Fruit fly (Drosophila melanogaster): ENCODE data around the gene Tsp26A.

Tsp26A gene

DNA sequence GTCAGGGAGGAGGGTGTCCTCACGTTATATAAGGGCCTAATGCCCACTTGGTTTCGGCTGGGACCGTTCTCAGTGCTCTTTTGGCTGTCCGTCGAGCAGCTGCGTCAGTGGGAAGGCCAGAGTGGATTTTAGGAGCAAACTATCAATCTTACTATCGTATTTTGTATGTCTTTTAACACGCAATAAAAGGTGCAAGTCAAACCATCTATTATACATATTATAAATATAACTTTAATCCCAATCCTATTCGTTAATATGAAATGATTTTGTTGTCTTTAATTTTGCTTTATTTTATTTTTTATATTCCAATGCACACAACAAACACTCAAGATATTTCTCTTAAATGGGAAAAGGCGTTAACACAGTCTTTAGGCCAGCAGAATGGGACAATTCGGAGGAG, 30.5 kb upstream of the Tsp26A start, which contains the start of gene Ucp4B:
Gene Ucp4B (plus strand): TSS at position 301 of the 400 bp plus-strand sequence.
- TF ChIP-seq psq (optimal IDR thresholded peaks at IDR 0.05): no peak
- TF ChIP-seq EcR (GFP tag; optimal IDR thresholded peaks at IDR 0.05): no peak
- no peak for TF ChIP-seq pan (optimal IDR thresholded peaks at IDR 0.05)
- no peak for TF ChIP-seq Dll (optimal IDR thresholded peaks at IDR 0.05)
- TF ChIP-seq usp (GFP tag; optimal IDR thresholded peaks at IDR 0.05): no peak

DNA sequence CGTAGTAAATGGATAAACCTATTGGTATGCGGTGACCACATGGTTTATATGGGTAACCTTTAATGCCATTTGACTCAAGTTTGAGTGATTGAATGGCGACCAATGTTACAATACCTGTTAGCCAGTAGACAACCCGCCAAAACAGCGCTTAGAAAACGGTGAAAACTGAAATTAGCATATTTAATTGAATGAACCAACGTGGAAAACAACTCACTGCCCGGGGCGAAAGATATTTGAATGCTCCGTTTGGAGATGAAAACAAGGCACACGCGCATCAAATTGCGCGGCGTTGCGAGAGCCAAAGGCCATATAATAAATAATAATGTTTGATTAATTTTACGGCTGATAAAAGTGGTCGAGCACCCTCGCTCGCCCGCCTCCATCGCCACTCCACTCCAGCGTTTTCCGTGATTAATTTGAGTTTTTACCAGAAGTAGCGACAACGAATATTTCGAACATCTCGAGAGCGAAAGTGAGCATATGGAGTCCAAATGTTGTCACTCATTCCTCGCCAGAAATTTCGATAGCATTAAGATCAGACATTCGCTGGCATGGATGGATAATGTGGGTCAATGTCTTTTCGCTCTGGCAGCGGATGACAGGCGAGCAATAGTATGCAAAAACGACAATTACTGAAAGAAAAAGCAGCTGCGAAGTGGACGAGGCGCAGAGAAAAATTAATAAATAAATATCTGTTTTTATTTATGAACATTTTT, 28.8 kb upstream of the Tsp26A start:
- TF ChIP-seq pan (optimal IDR thresholded peaks at IDR 0.05) (no peak), psq (optimal IDR thresholded peaks at IDR 0.05) (no peak), EcR (GFP tag; optimal IDR thresholded peaks at IDR 0.05) (no peak), CG8478 (optimal IDR thresholded peaks at IDR 0.05) (no peak), Dll (optimal IDR thresholded peaks at IDR 0.05) (no peak), usp (GFP tag; optimal IDR thresholded peaks at IDR 0.05) (no peak)

- TF ChIP-seq pan (optimal IDR thresholded peaks at IDR 0.05) (peak; percentile 51), EcR (GFP tag; optimal IDR thresholded peaks at IDR 0.05) (no peak)
Measured at dm6 chr2L:5972005-5972404, 28.0 kb upstream of the Tsp26A start.

DNA sequence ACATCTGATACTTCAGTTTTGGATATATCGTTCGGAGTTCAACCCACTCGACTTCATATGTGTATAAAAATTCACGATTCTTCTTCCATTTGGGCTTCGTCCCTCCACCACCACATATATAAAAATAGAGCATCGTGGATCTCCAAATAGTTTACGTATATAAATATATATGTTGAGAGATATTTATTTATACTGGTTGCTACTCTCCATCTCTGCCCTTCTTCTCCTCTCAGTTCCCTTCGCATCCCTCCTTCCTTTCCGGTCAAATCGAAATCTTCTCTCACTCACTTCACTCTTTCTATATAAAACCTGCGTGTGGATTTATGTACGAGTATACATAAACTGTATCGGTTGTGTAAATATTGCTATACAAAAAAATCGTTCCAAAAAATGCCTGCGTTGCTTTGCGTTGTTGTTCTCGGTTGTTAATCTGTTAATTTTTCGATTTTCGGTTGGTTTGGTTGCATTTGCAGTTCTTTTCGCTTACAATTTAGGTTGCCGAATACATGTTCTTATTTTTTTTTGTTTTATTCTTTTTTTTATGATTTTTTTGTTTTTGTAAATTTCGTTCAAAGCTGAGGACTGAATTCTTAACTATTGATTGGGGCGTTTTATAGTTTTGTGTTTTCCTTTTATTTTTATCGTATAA, 27.3 kb upstream of the Tsp26A start:
- TF ChIP-seq psq (optimal IDR thresholded peaks at IDR 0.05): no peak
- TF ChIP-seq pan (optimal IDR thresholded peaks at IDR 0.05): no peak
- no peak for TF ChIP-seq usp (GFP tag; optimal IDR thresholded peaks at IDR 0.05)
- TF ChIP-seq EcR (GFP tag; optimal IDR thresholded peaks at IDR 0.05): no peak
- no peak for TF ChIP-seq Dll (optimal IDR thresholded peaks at IDR 0.05)
- no peak for TF ChIP-seq CG8478 (optimal IDR thresholded peaks at IDR 0.05)

dm6 chr2L:5974122-5974521, 25.9 kb upstream of the Tsp26A start:
- TF ChIP-seq EcR (GFP tag; optimal IDR thresholded peaks at IDR 0.05): peak in 1 of 2 experiments; percentile 31
- TF ChIP-seq usp (GFP tag; optimal IDR thresholded peaks at IDR 0.05): no peak

- TF ChIP-seq pan (optimal IDR thresholded peaks at IDR 0.05) (no peak), EcR (GFP tag; optimal IDR thresholded peaks at IDR 0.05) (peak in 1 of 2 experiments; percentile 48)
Measured at dm6 chr2L:5975025-5975539, 24.9 kb upstream of the Tsp26A start.

- TF ChIP-seq usp (GFP tag; optimal IDR thresholded peaks at IDR 0.05): no peak
- no peak for TF ChIP-seq psq (optimal IDR thresholded peaks at IDR 0.05)
- peak in 1 of 2 experiments; percentile 14 for TF ChIP-seq EcR (GFP tag; optimal IDR thresholded peaks at IDR 0.05)
- TF ChIP-seq pan (optimal IDR thresholded peaks at IDR 0.05): no peak
- no peak for TF ChIP-seq Dll (optimal IDR thresholded peaks at IDR 0.05)
- no peak for TF ChIP-seq CG8478 (optimal IDR thresholded peaks at IDR 0.05)
Measured at dm6 chr2L:5975601-5976000, 24.4 kb upstream of the Tsp26A start.

dm6 chr2L:5977070-5977728, 22.8 kb upstream of the Tsp26A start:
- TF ChIP-seq pan (optimal IDR thresholded peaks at IDR 0.05): no peak
- peak; percentile 72 to 88 for TF ChIP-seq EcR (GFP tag; optimal IDR thresholded peaks at IDR 0.05)
- no peak for TF ChIP-seq CG8478 (optimal IDR thresholded peaks at IDR 0.05)
- no peak for TF ChIP-seq Dll (optimal IDR thresholded peaks at IDR 0.05)

- TF ChIP-seq Dll (optimal IDR thresholded peaks at IDR 0.05) (peak; percentile 62), EcR (GFP tag; optimal IDR thresholded peaks at IDR 0.05) (peak in 1 of 2 experiments; percentile 37), psq (optimal IDR thresholded peaks at IDR 0.05) (no peak)
Measured at dm6 chr2L:5977729-5978078, 22.3 kb upstream of the Tsp26A start.

- peak; percentile 44 for TF ChIP-seq Dll (optimal IDR thresholded peaks at IDR 0.05)
- no peak for TF ChIP-seq EcR (GFP tag; optimal IDR thresholded peaks at IDR 0.05)
Measured at dm6 chr2L:5978333-5979054, 21.5 kb upstream of the Tsp26A start.

DNA sequence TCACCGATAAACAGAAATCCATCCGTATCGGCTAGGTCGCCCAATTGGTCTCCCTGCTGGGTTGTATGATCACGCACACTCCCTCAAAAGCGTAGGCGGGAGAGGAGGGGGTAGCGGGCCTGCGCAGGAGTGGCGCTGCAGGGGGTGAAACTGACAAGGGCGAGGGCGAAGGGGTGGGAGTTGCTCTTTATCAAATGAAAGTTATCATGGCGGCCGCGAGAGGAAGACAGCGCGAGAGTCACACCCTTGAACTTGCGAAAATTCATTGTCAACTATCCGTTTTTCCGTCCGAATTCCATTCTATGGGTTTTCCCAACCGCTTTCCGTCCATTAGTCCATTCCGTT, 21.0 kb upstream of the Tsp26A start:
- TF ChIP-seq pan (optimal IDR thresholded peaks at IDR 0.05): no peak
- no peak for TF ChIP-seq EcR (GFP tag; optimal IDR thresholded peaks at IDR 0.05)
- no peak for TF ChIP-seq usp (GFP tag; optimal IDR thresholded peaks at IDR 0.05)
- TF ChIP-seq Dll (optimal IDR thresholded peaks at IDR 0.05): no peak
- TF ChIP-seq psq (optimal IDR thresholded peaks at IDR 0.05): no peak
- TF ChIP-seq CG8478 (optimal IDR thresholded peaks at IDR 0.05): no peak
